Worm (Caenorhabditis elegans): ENCODE results near the gene pmpl-1.

Gene pmpl-1

ce11 chrX:3759345-3759744, 28.5 kb upstream of the pmpl-1 start, which contains the start of gene T14G12.6:
Gene T14G12.6, minus strand, starts transcription at chrX:3759445.
- no peak for TF ChIP-seq nhr-71 (tag; optimal IDR thresholded peaks at IDR 0.05)
- no peak for TF ChIP-seq aha-1 (tag; optimal IDR thresholded peaks at IDR 0.05)
- no peak for TF ChIP-seq fkh-4 (tag; optimal IDR thresholded peaks at IDR 0.05; ENCODE audit: borderline replicate concordance)
- no peak for TF ChIP-seq C04F5.9 (tag; optimal IDR thresholded peaks at IDR 0.05)
- no peak for TF ChIP-seq skn-1 (tag; optimal IDR thresholded peaks at IDR 0.05)
- no peak for TF ChIP-seq fos-1 (tag; optimal IDR thresholded peaks at IDR 0.05)
- TF ChIP-seq ceh-88 (GFP tag; IDR thresholded peaks at IDR 0.05) = no peak
- TF ChIP-seq snu-23 (GFP tag; optimal IDR thresholded peaks at IDR 0.05) = no peak
- TF ChIP-seq pqm-1 (tag; optimal IDR thresholded peaks at IDR 0.05) = no peak
- no peak for TF ChIP-seq dpl-1 (GFP tag; optimal IDR thresholded peaks at IDR 0.05)

ce11 chrX:3759820-3760219, 28.0 kb upstream of the pmpl-1 start:
- TF ChIP-seq lin-13 (GFP tag; optimal IDR thresholded peaks at IDR 0.05) (no peak), nhr-28 (tag; optimal IDR thresholded peaks at IDR 0.05) (no peak), pax-3 (tag; optimal IDR thresholded peaks at IDR 0.05) (no peak), mdl-1 (tag; optimal IDR thresholded peaks at IDR 0.05) (no peak), fkh-10 (GFP tag; optimal IDR thresholded peaks at IDR 0.05) (no peak), ces-1 (GFP tag; optimal IDR thresholded peaks at IDR 0.05) (no peak), ama-1 (optimal IDR thresholded peaks at IDR 0.05) (no peak), tlp-1 (tag; optimal IDR thresholded peaks at IDR 0.05) (no peak), nhr-20 (tag; optimal IDR thresholded peaks at IDR 0.05) (no peak), hlh-17 (GFP tag; optimal IDR thresholded peaks at IDR 0.05; ENCODE audit: borderline replicate concordance) (no peak), grh-1 (GFP tag; IDR thresholded peaks at IDR 0.05) (no peak), ceh-82 (tag; optimal IDR thresholded peaks at IDR 0.05) (no peak)

ce11 chrX:3762410-3762809, 25.4 kb upstream of the pmpl-1 start, which contains the start of gene T14G12.11:
Gene T14G12.11, minus strand, starts transcription at chrX:3762547.
- no peak for TF ChIP-seq lin-15B (tag; optimal IDR thresholded peaks at IDR 0.05)

ce11 chrX:3764295-3764694, 23.5 kb upstream of the pmpl-1 start, which contains the start of gene F47B7.3:
Gene F47B7.3, minus strand, starts transcription at chrX:3764395.
- TF ChIP-seq unc-130 (tag; optimal IDR thresholded peaks at IDR 0.05) (no peak), F16B12.6 (tag; optimal IDR thresholded peaks at IDR 0.05) (no peak), hlh-4 (tag; optimal IDR thresholded peaks at IDR 0.05) (no peak), nhr-20 (tag; optimal IDR thresholded peaks at IDR 0.05) (no peak), ces-1 (GFP tag; optimal IDR thresholded peaks at IDR 0.05) (no peak), fkh-8 (tag; optimal IDR thresholded peaks at IDR 0.05) (no peak), unc-98 (GFP tag; IDR thresholded peaks at IDR 0.05) (no peak), vab-15 (tag; optimal IDR thresholded peaks at IDR 0.05) (no peak), mdl-1 (tag; optimal IDR thresholded peaks at IDR 0.05) (no peak), dsc-1 (tag; optimal IDR thresholded peaks at IDR 0.05) (no peak)

ce11 chrX:3766552-3766951, 21.3 kb upstream of the pmpl-1 start, which contains the start of gene F47B7.4:
Gene F47B7.4, minus strand, starts transcription at chrX:3766652.
- TF ChIP-seq skn-1 (tag; optimal IDR thresholded peaks at IDR 0.05) (no peak), Y116A8C.19 (tag; optimal IDR thresholded peaks at IDR 0.05; ENCODE audit: borderline replicate concordance) (no peak), tbx-2 (tag; optimal IDR thresholded peaks at IDR 0.05) (no peak), efl-1 (optimal IDR thresholded peaks at IDR 0.05) (no peak), efl-1 (GFP tag; optimal IDR thresholded peaks at IDR 0.05 in 1 of 2) (no peak), vab-15 (tag; optimal IDR thresholded peaks at IDR 0.05) (no peak), fos-1 (tag; optimal IDR thresholded peaks at IDR 0.05) (no peak)

ce11 chrX:3768717-3769116, 19.1 kb upstream of the pmpl-1 start, which contains the start of gene F47B7.5:
Gene F47B7.5, minus strand, starts transcription at chrX:3768817.
- TF ChIP-seq lin-13 (GFP tag; optimal IDR thresholded peaks at IDR 0.05) (no peak), aly-2 (tag; optimal IDR thresholded peaks at IDR 0.05) (no peak), fkh-4 (tag; optimal IDR thresholded peaks at IDR 0.05; ENCODE audit: borderline replicate concordance) (no peak), dpl-1 (GFP tag; optimal IDR thresholded peaks at IDR 0.05) (no peak), unc-98 (GFP tag; IDR thresholded peaks at IDR 0.05) (no peak), ceh-63 (GFP tag; optimal IDR thresholded peaks at IDR 0.05) (no peak), efl-3 (GFP tag; optimal IDR thresholded peaks at IDR 0.05) (no peak), snu-23 (GFP tag; optimal IDR thresholded peaks at IDR 0.05) (no peak), nhr-20 (tag; optimal IDR thresholded peaks at IDR 0.05) (no peak), ztf-11 (tag; optimal IDR thresholded peaks at IDR 0.05) (no peak), hlh-17 (GFP tag; optimal IDR thresholded peaks at IDR 0.05; ENCODE audit: borderline replicate concordance) (no peak), ama-1 (optimal IDR thresholded peaks at IDR 0.05) (no peak), lir-3 (tag; optimal IDR thresholded peaks at IDR 0.05; ENCODE audit: poor library complexity) (no peak), hpl-2 (GFP tag; optimal IDR thresholded peaks at IDR 0.05) (no peak), sup-37 (GFP tag; optimal IDR thresholded peaks at IDR 0.05) (no peak), aha-1 (tag; optimal IDR thresholded peaks at IDR 0.05) (no peak), tlp-1 (tag; optimal IDR thresholded peaks at IDR 0.05) (no peak), pqm-1 (tag; optimal IDR thresholded peaks at IDR 0.05) (no peak), unc-30 (tag; optimal IDR thresholded peaks at IDR 0.05) (no peak), nhr-84 (tag; optimal IDR thresholded peaks at IDR 0.05) (no peak)
